Fruit fly (Drosophila melanogaster) whole organism, prepupa: ENCODE results near the gene sbr.

Experiments used
- Blimp-1 ChIP-seq: fragments of 200-800 bp; sonication (Bioruptor generic); optimal IDR thresholded peaks from 3 replicates; lab custom pipeline; 2017; ENCODE audit warnings: missing biosample characterization, missing genetic modification characterization, mild to moderate bottlenecking, moderate library complexity, missing genetic modification reagents
- CG10631 ChIP-seq: fragments of 200-800 bp; sonication (Bioruptor generic); optimal IDR thresholded peaks from 2 replicates; lab custom pipeline; 2016; ENCODE audit warnings: missing biosample characterization, missing genetic modification characterization
- CG10669 ChIP-seq: fragments of 200-800 bp; sonication (Bioruptor generic); optimal IDR thresholded peaks from 3 replicates; lab custom pipeline; 2018; ENCODE audit warnings: missing biosample characterization, mild to moderate bottlenecking, missing genetic modification characterization, moderate library complexity
- CG11762 ChIP-seq: fragments of 200-800 bp; sonication (Bioruptor generic); optimal IDR thresholded peaks from 3 replicates; lab custom pipeline; 2016; ENCODE audit warnings: missing biosample characterization, missing genetic modification characterization; ENCODE audit not compliant: insufficient read depth
- CG11902 ChIP-seq: fragments of 200-800 bp; sonication (Bioruptor generic); optimal IDR thresholded peaks from 3 replicates; lab custom pipeline; 2016; ENCODE audit warnings: missing biosample characterization, missing genetic modification characterization
- CG15336 ChIP-seq: fragments of 200-800 bp; sonication (Bioruptor generic); IDR thresholded peaks from 2 replicates; pipeline ENCODE4 v1.3.6; 2022; ENCODE audit warnings: missing biosample characterization, missing genetic modification characterization
- CG1621 ChIP-seq: fragments of 200-800 bp; sonication (Bioruptor generic); optimal IDR thresholded peaks from 3 replicates; lab custom pipeline; 2018; ENCODE audit warnings: missing biosample characterization, mild to moderate bottlenecking, missing genetic modification characterization
- CG16779 ChIP-seq: fragments of 200-800 bp; sonication (Bioruptor generic); optimal IDR thresholded peaks from 3 replicates; lab custom pipeline; 2017; ENCODE audit warnings: missing biosample characterization, mild to moderate bottlenecking, missing genetic modification characterization
- CG32006 ChIP-seq: fragments of 200-800 bp; sonication (Bioruptor generic); optimal IDR thresholded peaks from 3 replicates; lab custom pipeline; 2017; ENCODE audit warnings: missing biosample characterization, mild to moderate bottlenecking, missing genetic modification characterization
- CG34406 ChIP-seq: fragments of 200-800 bp; sonication (Bioruptor generic); optimal IDR thresholded peaks from 3 replicates; lab custom pipeline; 2016; ENCODE audit warnings: missing biosample characterization, missing genetic modification characterization
- CG3919 ChIP-seq: fragments of 200-800 bp; sonication (Bioruptor generic); optimal IDR thresholded peaks from 3 replicates; lab custom pipeline; 2016; ENCODE audit warnings: missing biosample characterization, missing genetic modification characterization
- CG4318 ChIP-seq: fragments of 200-800 bp; sonication (Bioruptor generic); optimal IDR thresholded peaks from 3 replicates; lab custom pipeline; 2017; ENCODE audit warnings: missing biosample characterization, mild to moderate bottlenecking, missing genetic modification characterization
- CG6163 ChIP-seq: fragments of 200-800 bp; sonication (Bioruptor generic); IDR thresholded peaks from 3 replicates; pipeline ENCODE4 v1.3.6; 2022; ENCODE audit warnings: missing biosample characterization, missing genetic modification characterization
- CG6276 ChIP-seq: fragments of 200-800 bp; sonication (Bioruptor generic); optimal IDR thresholded peaks from 2 replicates; lab custom pipeline; 2017; ENCODE audit warnings: missing biosample characterization, mild to moderate bottlenecking, missing genetic modification characterization
- CG6792 ChIP-seq: fragments of 200-800 bp; sonication (Bioruptor generic); optimal IDR thresholded peaks from 3 replicates; lab custom pipeline; 2016; ENCODE audit warnings: missing biosample characterization, missing genetic modification characterization
- CG6808 ChIP-seq: fragments of 200-800 bp; sonication (Bioruptor generic); optimal IDR thresholded peaks from 3 replicates; lab custom pipeline; 2017; ENCODE audit warnings: missing biosample characterization, missing genetic modification characterization, mild to moderate bottlenecking, moderate library complexity, missing genetic modification reagents
- CG8319 ChIP-seq: fragments of 200-800 bp; sonication (Bioruptor generic); optimal IDR thresholded peaks from 3 replicates; lab custom pipeline; 2016; ENCODE audit warnings: missing biosample characterization, missing genetic modification characterization
- CG8632 ChIP-seq: fragments of 200-800 bp; sonication (Bioruptor generic); optimal IDR thresholded peaks from 3 replicates; lab custom pipeline; 2016; ENCODE audit warnings: missing biosample characterization, missing genetic modification characterization
- Eip75B ChIP-seq: fragments of 200-800 bp; sonication (Bioruptor generic); optimal IDR thresholded peaks from 3 replicates; lab custom pipeline; 2016; ENCODE audit warnings: missing biosample characterization, missing genetic modification characterization
- Eip78C ChIP-seq: fragments of 200-800 bp; sonication (Bioruptor generic); peaks from one replicate; lab custom pipeline; 2016; ENCODE audit warnings: missing biosample characterization, missing genetic modification characterization
- Eip93F ChIP-seq: fragments of 200-800 bp; sonication (Bioruptor generic); optimal IDR thresholded peaks from 2 replicates; lab custom pipeline; 2016; ENCODE audit warnings: missing biosample characterization, mild to moderate bottlenecking, missing genetic modification characterization
- Ets96B ChIP-seq: fragments of 200-800 bp; optimal IDR thresholded peaks from 2 replicates; lab custom pipeline; 2019; ENCODE audit warnings: missing biosample characterization, mild to moderate bottlenecking, missing genetic modification characterization, moderate library complexity
- Gug ChIP-seq: fragments of 200-800 bp; sonication (Bioruptor generic); IDR thresholded peaks from 2 replicates; pipeline ENCODE4 v1.3.6; 2022; ENCODE audit warnings: missing biosample characterization, missing genetic modification characterization
- Hr39 ChIP-seq: fragments of 200-800 bp; sonication (Bioruptor generic); optimal IDR thresholded peaks from 2 replicates; lab custom pipeline; 2016; ENCODE audit warnings: missing biosample characterization, missing genetic modification characterization
- Hr4 ChIP-seq: fragments of 200-800 bp; sonication (Bioruptor generic); optimal IDR thresholded peaks from 3 replicates; lab custom pipeline; 2016; ENCODE audit warnings: missing biosample characterization, missing genetic modification characterization
- Met ChIP-seq: fragments of 200-800 bp; sonication (Bioruptor generic); optimal IDR thresholded peaks from 3 replicates; lab custom pipeline; 2016; ENCODE audit warnings: missing biosample characterization, missing genetic modification characterization
- OdsH ChIP-seq: fragments of 200-800 bp; sonication (Bioruptor generic); optimal IDR thresholded peaks from 3 replicates; lab custom pipeline; 2016; ENCODE audit warnings: missing biosample characterization, missing genetic modification characterization
- Smox ChIP-seq: fragments of 200-800 bp; sonication (Bioruptor generic); optimal IDR thresholded peaks from 3 replicates; lab custom pipeline; 2016; ENCODE audit warnings: missing biosample characterization, missing genetic modification characterization
- Sox102F ChIP-seq: fragments of 200-800 bp; sonication (Bioruptor generic); optimal IDR thresholded peaks from 2 replicates; lab custom pipeline; 2016; ENCODE audit warnings: missing biosample characterization, mild to moderate bottlenecking, missing genetic modification characterization
- Sox14 ChIP-seq: fragments of 200-800 bp; sonication (Bioruptor generic); optimal IDR thresholded peaks from 3 replicates; lab custom pipeline; 2016; ENCODE audit warnings: missing biosample characterization, missing genetic modification characterization
- Sox15 ChIP-seq: fragments of 200-800 bp; sonication (Bioruptor generic); optimal IDR thresholded peaks from 3 replicates; lab custom pipeline; 2016; ENCODE audit warnings: missing biosample characterization, missing genetic modification characterization
- achi ChIP-seq: fragments of 200-800 bp; sonication (Bioruptor generic); optimal IDR thresholded peaks from 3 replicates; lab custom pipeline; 2016; ENCODE audit warnings: missing biosample characterization, missing genetic modification characterization
- dsx ChIP-seq: fragments of 200-800 bp; optimal IDR thresholded peaks from 3 replicates; lab custom pipeline; 2019; ENCODE audit warnings: missing biosample characterization, mild to moderate bottlenecking, missing genetic modification characterization, moderate library complexity; ENCODE audit not compliant: poor library complexity, severe bottlenecking
- fd59A ChIP-seq: fragments of 200-800 bp; sonication (Bioruptor generic); optimal IDR thresholded peaks from 2 replicates; lab custom pipeline; 2017; ENCODE audit warnings: missing biosample characterization, mild to moderate bottlenecking, missing genetic modification characterization, missing genetic modification reagents
- fd85E ChIP-seq: fragments of 200-800 bp; sonication (Bioruptor generic); optimal IDR thresholded peaks from 3 replicates; lab custom pipeline; 2016; ENCODE audit warnings: missing biosample characterization, missing genetic modification characterization
- fkh ChIP-seq: fragments of 200-800 bp; sonication (Bioruptor generic); optimal IDR thresholded peaks from 3 replicates; lab custom pipeline; 2017; ENCODE audit warnings: missing biosample characterization, mild to moderate bottlenecking, missing genetic modification characterization, moderate library complexity
- lz ChIP-seq: fragments of 200-800 bp; sonication (Bioruptor generic); optimal IDR thresholded peaks from 3 replicates; lab custom pipeline; 2016; ENCODE audit warnings: missing biosample characterization, missing genetic modification characterization
- pdm3 ChIP-seq: fragments of 200-800 bp; sonication (Bioruptor generic); optimal IDR thresholded peaks from 3 replicates; lab custom pipeline; 2016; ENCODE audit warnings: missing biosample characterization, missing genetic modification characterization
- salr ChIP-seq, 2 experiments: fragments of 200-800 bp; sonication (Bioruptor generic); optimal IDR thresholded peaks; 3 replicates each; lab custom pipeline; 2016 to 2018; ENCODE audit warnings: missing biosample characterization in 2 of 2, missing genetic modification characterization in 2 of 2, mild to moderate bottlenecking in 1 of 2
- spab ChIP-seq: fragments of 200-800 bp; sonication (Bioruptor generic); optimal IDR thresholded peaks from 2 replicates; lab custom pipeline; 2017; ENCODE audit warnings: missing biosample characterization, mild to moderate bottlenecking, missing genetic modification characterization, missing genetic modification reagents
- ss ChIP-seq, 2 experiments: fragments of 200-800 bp; sonication (Bioruptor generic); optimal IDR thresholded peaks; 2 replicates in 1 of 2; 3 replicates in 1 of 2; lab custom pipeline; 2017 to 2018; ENCODE audit warnings: mild to moderate bottlenecking in 2 of 2, missing biosample characterization in 2 of 2, missing genetic modification characterization in 2 of 2, moderate library complexity in 1 of 2
- svp ChIP-seq: fragments of 200-800 bp; sonication (Bioruptor generic); peaks from one replicate; lab custom pipeline; 2016; ENCODE audit warnings: missing biosample characterization, missing genetic modification characterization
- topi ChIP-seq: fragments of 200-800 bp; sonication (Bioruptor generic); optimal IDR thresholded peaks from 3 replicates; lab custom pipeline; 2016; ENCODE audit warnings: missing biosample characterization, missing genetic modification characterization
- vri ChIP-seq: fragments of 200-800 bp; sonication (Bioruptor generic); optimal IDR thresholded peaks from 3 replicates; lab custom pipeline; 2016; ENCODE audit warnings: missing biosample characterization, mild to moderate bottlenecking, missing genetic modification characterization

Gene sbr

DNA sequence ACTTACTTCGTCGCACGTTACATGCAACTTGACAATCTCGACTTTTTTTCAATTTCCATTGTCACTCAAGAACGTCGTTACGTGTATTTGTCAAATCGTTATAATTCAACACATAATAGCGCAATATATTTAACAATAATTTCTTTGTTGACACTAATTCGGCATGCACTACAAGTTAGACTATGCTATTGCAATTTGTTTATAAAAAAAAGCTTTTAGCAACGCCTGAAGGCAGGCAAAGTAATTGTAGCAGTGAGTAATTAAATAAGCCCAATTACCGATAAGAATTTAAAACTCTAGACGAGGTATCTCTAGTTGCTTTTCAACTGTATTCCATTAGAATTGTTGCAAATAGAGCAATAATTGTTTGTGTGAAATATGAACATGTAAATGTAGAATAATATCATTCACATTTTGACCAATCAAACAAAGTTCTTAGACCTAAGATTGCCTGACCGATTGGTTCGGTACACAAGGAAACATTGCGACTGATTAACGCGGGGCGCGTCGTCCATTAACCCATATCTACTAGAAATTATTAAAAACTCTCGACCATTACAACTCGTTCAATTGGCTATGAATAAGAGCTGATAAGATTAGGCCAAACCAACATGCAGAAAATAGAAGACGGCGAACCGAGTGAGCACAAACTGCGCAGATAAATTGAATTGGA lies 5.9 kb downstream of the sbr start:
- TF ChIP-seq Eip75B (GFP tag; lab: Kevin White, UChicago) (no peak), svp (peak; percentile 26), fd85E (no peak), CG8319 (no peak), CG3919 (GFP tag; lab: Kevin White, UChicago) (no peak), CG32006 (GFP tag; lab: Kevin White, UChicago) (no peak), CG34406 (GFP tag; lab: Kevin White, UChicago) (no peak), fkh (peak; percentile 42)

DNA sequence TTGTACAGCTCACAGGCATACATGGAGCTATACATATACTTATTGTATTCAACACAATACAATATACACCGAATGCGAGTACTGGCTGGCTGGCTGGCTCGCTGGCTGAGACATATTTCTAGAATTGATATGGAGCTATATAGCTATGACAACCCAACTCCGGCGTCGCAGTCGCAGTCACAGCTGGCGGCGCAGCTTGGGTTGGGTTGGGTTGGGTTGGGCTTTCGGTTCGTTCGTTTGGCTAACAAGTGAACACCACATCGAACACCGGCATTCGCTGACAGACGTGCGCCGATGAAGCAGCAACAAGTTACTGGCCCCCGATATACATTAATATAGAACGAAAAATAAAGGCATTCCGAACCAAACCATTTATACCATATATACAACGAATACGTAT lies 7.9 kb downstream of the sbr start, which contains the start of gene CG15210:
TSS of gene CG15210 (plus strand) at position 269 of the 400 bp plus-strand sequence.
- TF ChIP-seq fd59A (GFP tag; lab: Kevin White, UChicago) (no peak), CG10669 (GFP tag; lab: Kevin White, UChicago) (no peak), fkh (peak; percentile 27), Gug (GFP tag; lab: Robert Waterston, UW) (no peak), CG11762 (GFP tag; lab: Kevin White, UChicago) (no peak), Eip78C (peak; percentile 29), svp (peak; percentile 53), Sox15 (GFP tag; lab: Kevin White, UChicago) (no peak), CG15336 (GFP tag; lab: Robert Waterston, UW) (no peak), CG6276 (GFP tag; lab: Kevin White, UChicago) (no peak)

DNA sequence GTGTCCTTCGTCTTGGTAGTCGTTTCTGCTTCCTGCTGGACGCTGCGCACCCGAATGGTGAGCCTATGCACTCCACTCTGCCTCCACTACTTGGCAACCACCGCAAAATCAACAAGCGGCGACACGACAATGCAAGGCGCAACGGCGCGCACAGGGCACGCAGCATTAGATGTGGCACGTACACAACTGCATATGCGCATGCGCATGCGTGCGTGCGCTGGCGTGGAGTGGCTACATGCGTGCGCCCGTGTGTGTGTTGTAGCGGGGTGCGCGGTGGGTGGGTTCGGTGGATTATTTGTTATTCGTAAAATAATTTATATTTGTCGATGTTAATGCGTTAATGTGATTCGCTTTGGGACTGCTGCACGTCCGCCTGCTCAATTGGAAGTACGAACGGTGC lies 11.3 kb downstream of the sbr start:
- no peak for TF ChIP-seq CG11762 (GFP tag; lab: Kevin White, UChicago)
- TF ChIP-seq OdsH, result no peak
- TF ChIP-seq svp, result no peak
- TF ChIP-seq Sox14 (GFP tag; lab: Kevin White, UChicago), result no peak
- no peak for TF ChIP-seq CG8319
- TF ChIP-seq vri (GFP tag; lab: Kevin White, UChicago), result no peak
- TF ChIP-seq CG8632 (GFP tag; lab: Kevin White, UChicago), result no peak
- no peak for TF ChIP-seq CG11902 (GFP tag; lab: Kevin White, UChicago)
- TF ChIP-seq achi (GFP tag; lab: Kevin White, UChicago), result no peak
- no peak for TF ChIP-seq spab
- no peak for TF ChIP-seq Sox102F (GFP tag; lab: Kevin White, UChicago)
- TF ChIP-seq Hr39, result no peak
- no peak for TF ChIP-seq salr (GFP tag; optimal IDR thresholded peaks at IDR 0.05; lab: Kevin White, UChicago)
- TF ChIP-seq CG1621 (tag; lab: Kevin White, UChicago), result no peak
- no peak for TF ChIP-seq lz (GFP tag; lab: Kevin White, UChicago)

DNA sequence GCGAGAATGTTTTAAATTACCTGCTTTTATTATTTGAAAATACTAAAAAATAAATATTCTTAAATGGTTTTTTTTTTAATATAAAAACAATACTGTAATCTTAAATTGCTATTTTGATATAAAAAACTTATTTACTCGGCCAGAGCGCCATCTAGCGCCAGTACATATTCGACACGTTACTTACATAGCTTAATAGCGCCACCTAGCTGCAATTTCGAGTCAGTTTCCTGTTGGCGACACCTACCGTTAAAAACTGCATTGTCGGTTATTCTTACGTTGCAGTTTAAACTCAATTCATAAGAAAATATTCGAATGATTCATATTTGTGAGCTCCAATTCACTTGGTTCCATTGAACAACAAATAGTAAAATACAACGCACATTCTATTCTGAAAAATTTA lies 14.5 kb downstream of the sbr start:
- no peak for TF ChIP-seq CG16779
- no peak for TF ChIP-seq Hr4 (GFP tag; lab: Kevin White, UChicago)
- no peak for TF ChIP-seq CG8319
- TF ChIP-seq Sox102F (GFP tag; lab: Kevin White, UChicago), result peak; percentile 12
- peak; percentile 56 for TF ChIP-seq pdm3
- no peak for TF ChIP-seq ss (GFP tag; optimal IDR thresholded peaks at IDR 0.05; lab: Kevin White, UChicago)
- TF ChIP-seq OdsH, result peak; percentile 33
- TF ChIP-seq Met (GFP tag; lab: Kevin White, UChicago), result peak; percentile 49
- TF ChIP-seq CG10631 (GFP tag; lab: Kevin White, UChicago), result peak; percentile 16
- TF ChIP-seq Ets96B (tag; lab: Kevin White, UChicago), result no peak
- TF ChIP-seq Smox (GFP tag; lab: Kevin White, UChicago), result no peak
- no peak for TF ChIP-seq CG6808 (GFP tag; lab: Kevin White, UChicago)
- TF ChIP-seq spab, result no peak
- no peak for TF ChIP-seq dsx (GFP tag; lab: Kevin White, UChicago)
- no peak for TF ChIP-seq CG4318 (GFP tag; lab: Kevin White, UChicago)
- peak; percentile 72 for TF ChIP-seq lz (GFP tag; lab: Kevin White, UChicago)
- no peak for TF ChIP-seq Eip93F (GFP tag; lab: Kevin White, UChicago)
- TF ChIP-seq Hr39, result peak; percentile 64
- no peak for TF ChIP-seq CG6163 (GFP tag; lab: Robert Waterston, UW)
- no peak for TF ChIP-seq CG1621 (tag; lab: Kevin White, UChicago)
- TF ChIP-seq Blimp-1 (GFP tag; lab: Kevin White, UChicago), result no peak
- no peak for TF ChIP-seq CG34406 (GFP tag; lab: Kevin White, UChicago)
- TF ChIP-seq CG15336 (GFP tag; lab: Robert Waterston, UW), result no peak
- peak; percentile 26 for TF ChIP-seq CG6792 (GFP tag; lab: Kevin White, UChicago)
- no peak for TF ChIP-seq svp
- TF ChIP-seq salr (GFP tag; optimal IDR thresholded peaks at IDR 0.05; lab: Kevin White, UChicago), result peak in 1 of 2 experiments; percentile 0
- peak; percentile 75 for TF ChIP-seq Eip78C
- peak; percentile 36 for TF ChIP-seq topi (GFP tag; lab: Kevin White, UChicago)
